Worm (Caenorhabditis elegans) whole organism, L4 larva: ENCODE data around the gene F15H10.5.

Experiments
- F10B5.3 ChIP-seq: sonication (generic microtip); optimal IDR thresholded peaks from 2 replicates; lab custom pipeline; 2016; ENCODE audit warnings: mild to moderate bottlenecking, missing genetic modification characterization, missing compliant biosample characterization
- F26F4.8 ChIP-seq: fragments of 200-800 bp; sonication (Bioruptor generic); conservative IDR thresholded peaks from 2 replicates; pipeline ENCODE4 v1.3.6; 2022; ENCODE audit warnings: missing genetic modification characterization, missing compliant biosample characterization
- F37D6.2 ChIP-seq: sonication (generic microtip); optimal IDR thresholded peaks from 2 replicates; lab custom pipeline; 2016; ENCODE audit warnings: mild to moderate bottlenecking, missing genetic modification characterization, missing compliant biosample characterization
- ZK337.2 ChIP-seq: fragments of 200-800 bp; sonication (Bioruptor generic); IDR thresholded peaks from 2 replicates; pipeline ENCODE4 v1.3.6; 2022; ENCODE audit warnings: missing genetic modification reagents, missing genetic modification characterization, missing compliant biosample characterization
- ZK546.5 ChIP-seq, 2 experiments: sonication (generic microtip); optimal IDR thresholded peaks; 2 replicates each; lab custom pipeline; 2017; ENCODE audit warnings: missing biosample characterization in 2 of 2, missing genetic modification characterization in 2 of 2
- arid-1 ChIP-seq: fragments of 200-800 bp; sonication (Bioruptor generic); conservative IDR thresholded peaks from 2 replicates; pipeline ENCODE4 v1.3.6; 2022; ENCODE audit warnings: missing genetic modification reagents, missing genetic modification characterization, missing compliant biosample characterization
- attf-4 ChIP-seq: sonication (generic microtip); optimal IDR thresholded peaks from 3 replicates; lab custom pipeline; 2017; ENCODE audit warnings: missing biosample characterization, missing genetic modification characterization
- ceh-20 ChIP-seq: fragments of 200-800 bp; sonication (Bioruptor generic); IDR thresholded peaks from 2 replicates; pipeline ENCODE4 v1.3.6; 2022; ENCODE audit warnings: missing genetic modification reagents, missing genetic modification characterization, missing compliant biosample characterization
- ceh-62 ChIP-seq: sonication (generic microtip); optimal IDR thresholded peaks from 2 replicates; lab custom pipeline; 2017; ENCODE audit warnings: missing biosample characterization, missing genetic modification characterization
- ceh-82 ChIP-seq: sonication (generic microtip); optimal IDR thresholded peaks from 2 replicates; lab custom pipeline; 2017; ENCODE audit warnings: missing biosample characterization, missing genetic modification characterization
- cey-2 ChIP-seq: sonication (generic microtip); optimal IDR thresholded peaks from 3 replicates; lab custom pipeline; 2017; ENCODE audit warnings: missing genetic modification characterization, mild to moderate bottlenecking, missing compliant biosample characterization, antibody characterized with exemption, borderline replicate concordance; ENCODE audit not compliant: insufficient read depth
- daf-12 ChIP-seq: fragments of 150-350 bp; optimal IDR thresholded peaks from 2 replicates; lab custom pipeline; 2014; ENCODE audit warnings: missing biosample characterization, missing genetic modification reagents, missing genetic modification characterization
- daf-16 ChIP-seq, 3 experiments: sonication (generic microtip); optimal IDR thresholded peaks; 2 replicates each; lab custom pipeline; 2016 to 2017; ENCODE audit warnings: missing genetic modification characterization in 3 of 3, missing genetic modification reagents in 3 of 3, mild to moderate bottlenecking in 2 of 3, missing compliant biosample characterization in 2 of 3, missing biosample characterization in 1 of 3, moderate library complexity in 1 of 3
- daf-19 ChIP-seq: fragments of 200-800 bp; sonication (Bioruptor generic); conservative IDR thresholded peaks from 2 replicates; pipeline ENCODE4 v1.3.6; 2022; ENCODE audit warnings: missing genetic modification characterization, missing compliant biosample characterization
- daf-8 ChIP-seq: fragments of 200-800 bp; sonication (Bioruptor generic); IDR thresholded peaks from 2 replicates; pipeline ENCODE4 v1.3.6; 2022; ENCODE audit warnings: missing genetic modification characterization, missing compliant biosample characterization
- dmd-6 ChIP-seq: fragments of 200-800 bp; sonication (Bioruptor generic); IDR thresholded peaks from 2 replicates; pipeline ENCODE4 v1.3.6; 2022; ENCODE audit warnings: missing genetic modification reagents, missing genetic modification characterization, missing compliant biosample characterization
- dmd-8 ChIP-seq: fragments of 200-800 bp; sonication (Bioruptor generic); IDR thresholded peaks from 2 replicates; pipeline ENCODE4 v1.3.6; 2022; ENCODE audit warnings: missing genetic modification characterization, missing compliant biosample characterization
- fos-1 ChIP-seq: fragments of 150-350 bp; optimal IDR thresholded peaks from 2 replicates; lab custom pipeline; 2014; ENCODE audit warnings: missing biosample characterization, missing genetic modification characterization
- hif-1 ChIP-seq, 2 experiments: sonication (generic microtip); optimal IDR thresholded peaks; 2 replicates each; lab custom pipeline; 2016 to 2017; ENCODE audit warnings: missing compliant biosample characterization in 2 of 2, missing genetic modification characterization in 2 of 2, missing genetic modification reagents in 2 of 2, missing genotype in 2 of 2, mild to moderate bottlenecking in 1 of 2
- hlh-11 ChIP-seq: fragments of 200-800 bp; sonication (Bioruptor generic); optimal IDR thresholded peaks from 2 replicates; lab custom pipeline; 2018; ENCODE audit warnings: mild to moderate bottlenecking, missing genetic modification characterization, missing compliant biosample characterization
- hmg-1.1 ChIP-seq: fragments of 200-800 bp; sonication (Bioruptor generic); IDR thresholded peaks from 2 replicates; pipeline ENCODE4 v1.3.6; 2022; ENCODE audit warnings: missing genetic modification reagents, missing genetic modification characterization, missing compliant biosample characterization
- lim-7 ChIP-seq: fragments of 200-800 bp; sonication (Bioruptor generic); IDR thresholded peaks from 2 replicates; pipeline ENCODE4 v1.3.6; 2022; ENCODE audit warnings: missing genetic modification characterization, missing compliant biosample characterization
- lin-13 ChIP-seq: fragments of 150-350 bp; optimal IDR thresholded peaks from 2 replicates; lab custom pipeline; 2014; ENCODE audit warnings: missing biosample characterization, missing genetic modification reagents, missing genetic modification characterization
- lin-15B ChIP-seq: fragments of 150-350 bp; sonication (generic microtip); optimal IDR thresholded peaks from 3 replicates; lab custom pipeline; 2014; ENCODE audit warnings: missing biosample characterization, missing genetic modification characterization
- lin-29 ChIP-seq: fragments of 200-800 bp; sonication (Bioruptor generic); IDR thresholded peaks from 2 replicates; pipeline ENCODE4 v1.3.6; 2022; ENCODE audit warnings: missing genetic modification reagents, missing genetic modification characterization, missing compliant biosample characterization
- lin-39 ChIP-seq: fragments of 150-350 bp; optimal IDR thresholded peaks from 2 replicates; lab custom pipeline; 2014; ENCODE audit warnings: missing biosample characterization, missing genetic modification reagents, missing genetic modification characterization
- madf-9 ChIP-seq: fragments of 200-800 bp; sonication (Bioruptor generic); conservative IDR thresholded peaks from 2 replicates; pipeline ENCODE4 v1.3.6; 2022; ENCODE audit warnings: missing genetic modification reagents, missing genetic modification characterization, missing compliant biosample characterization
- mdl-1 ChIP-seq, 2 experiments: fragments of 150-350 bp in 1 of 2; sonication (generic microtip) in 1 of 2; optimal IDR thresholded peaks; 2 replicates each; lab custom pipeline; 2014 to 2017; ENCODE audit warnings: missing biosample characterization in 2 of 2, missing genetic modification characterization in 2 of 2
- mdt-29 ChIP-seq: fragments of 200-800 bp; sonication (Bioruptor generic); IDR thresholded peaks from 2 replicates; pipeline ENCODE4 v1.3.6; 2022; ENCODE audit warnings: missing genetic modification reagents, missing genetic modification characterization, missing compliant biosample characterization
- mep-1 ChIP-seq: fragments of 150-350 bp; sonication (generic microtip); optimal IDR thresholded peaks from 3 replicates; lab custom pipeline; 2014; ENCODE audit warnings: missing biosample characterization, missing genetic modification characterization
- mxl-3 ChIP-seq: fragments of 200-800 bp; sonication (Bioruptor generic); optimal IDR thresholded peaks from 2 replicates; lab custom pipeline; 2018; ENCODE audit warnings: mild to moderate bottlenecking, missing genetic modification characterization, missing compliant biosample characterization
- nhr-237 ChIP-seq: sonication (generic microtip); optimal IDR thresholded peaks from 2 replicates; lab custom pipeline; 2017; ENCODE audit warnings: missing biosample characterization, missing genetic modification characterization
- nhr-25 ChIP-seq: sonication (generic microtip); optimal IDR thresholded peaks from 2 replicates; lab custom pipeline; 2017; ENCODE audit warnings: missing genetic modification characterization, mild to moderate bottlenecking, missing compliant biosample characterization, antibody characterized with exemption, moderate library complexity, borderline replicate concordance; ENCODE audit not compliant: insufficient read depth
- nhr-28 ChIP-seq: fragments of 150-350 bp; optimal IDR thresholded peaks from 2 replicates; lab custom pipeline; 2014; ENCODE audit warnings: missing biosample characterization, missing genetic modification characterization
- nhr-41 ChIP-seq: fragments of 200-800 bp; sonication (Bioruptor generic); IDR thresholded peaks from 2 replicates; pipeline ENCODE4 v1.3.6; 2022; ENCODE audit warnings: missing genetic modification reagents, missing genetic modification characterization, missing compliant biosample characterization
- nhr-42 ChIP-seq: fragments of 200-800 bp; sonication (Bioruptor generic); IDR thresholded peaks from 2 replicates; pipeline ENCODE4 v1.3.6; 2022; ENCODE audit warnings: missing genetic modification characterization, missing compliant biosample characterization
- pha-4 ChIP-seq, 2 experiments: fragments of 150-350 bp in 1 of 2; fragments of 200-800 bp in 1 of 2; sonication (Bioruptor generic) in 1 of 2; IDR thresholded peaks in 1 of 2; optimal IDR thresholded peaks in 1 of 2; 2 replicates each; pipeline versions ENCODE4 v1.3.6 to Lab custom; 2014 to 2022; ENCODE audit warnings: missing genetic modification characterization in 2 of 2, missing genetic modification reagents in 2 of 2, missing biosample characterization in 1 of 2, missing compliant biosample characterization in 1 of 2
- rbr-2 ChIP-seq: sonication (generic microtip); optimal IDR thresholded peaks from 2 replicates; lab custom pipeline; 2016; ENCODE audit warnings: missing genotype, missing genetic modification characterization, missing compliant biosample characterization
- sdz-12 ChIP-seq: fragments of 200-800 bp; sonication (Bioruptor generic); optimal IDR thresholded peaks from 2 replicates; lab custom pipeline; 2018; ENCODE audit warnings: mild to moderate bottlenecking, missing genetic modification characterization, missing compliant biosample characterization
- set-16 ChIP-seq: fragments of 200-800 bp; sonication (Bioruptor generic); IDR thresholded peaks from 2 replicates; pipeline ENCODE4 v1.3.6; 2022; ENCODE audit warnings: missing genetic modification reagents, missing genetic modification characterization, missing compliant biosample characterization
- skn-1 ChIP-seq: fragments of 150-350 bp; optimal IDR thresholded peaks from 2 replicates; lab custom pipeline; 2014; ENCODE audit warnings: missing biosample characterization, missing genetic modification characterization
- spr-1 ChIP-seq: sonication (generic microtip); optimal IDR thresholded peaks from 2 replicates; lab custom pipeline; 2016; ENCODE audit warnings: mild to moderate bottlenecking, missing genetic modification characterization, missing compliant biosample characterization
- tra-1 ChIP-seq: fragments of 200-800 bp; sonication (Bioruptor generic); IDR thresholded peaks from 2 replicates; pipeline ENCODE4 v1.3.6; 2022; ENCODE audit warnings: missing genetic modification reagents, missing genetic modification characterization, missing compliant biosample characterization
- unc-130 ChIP-seq: sonication (generic microtip); optimal IDR thresholded peaks from 2 replicates; lab custom pipeline; 2016; ENCODE audit warnings: missing genetic modification reagents, missing genetic modification characterization, missing compliant biosample characterization
- unc-39 ChIP-seq: sonication (generic microtip); optimal IDR thresholded peaks from 2 replicates; lab custom pipeline; 2017; ENCODE audit warnings: missing biosample characterization, missing genetic modification characterization
- zag-1 ChIP-seq: fragments of 150-350 bp; optimal IDR thresholded peaks from 2 replicates; lab custom pipeline; 2014; ENCODE audit warnings: missing biosample characterization, missing genetic modification characterization
- zfp-2 ChIP-seq: sonication (generic microtip); optimal IDR thresholded peaks from 2 replicates; lab custom pipeline; 2016; ENCODE audit warnings: mild to moderate bottlenecking, missing genetic modification characterization, missing compliant biosample characterization

Gene F15H10.5

DNA sequence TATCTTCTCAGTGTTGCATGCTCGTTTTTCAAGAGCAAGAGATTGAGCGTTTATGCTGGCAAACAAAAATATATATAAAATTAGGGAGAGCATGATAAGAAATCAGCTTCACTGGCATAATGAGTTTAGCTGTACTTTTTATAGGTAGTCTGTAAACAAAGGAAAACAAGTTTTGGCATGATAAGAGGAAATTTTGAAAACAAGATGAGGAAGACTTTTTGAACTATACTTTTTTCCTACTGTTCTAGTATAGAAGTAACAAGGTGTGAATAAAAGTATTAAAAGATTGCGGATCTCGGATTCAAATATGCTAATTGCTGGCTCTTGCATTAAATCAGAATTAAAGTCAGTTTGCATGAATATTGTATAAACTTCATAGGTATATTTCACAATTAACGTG, at the start of gene F15H10.5:
Gene F15H10.5, minus strand, starts transcription at position 101 of the 400 bp plus-strand sequence.
- TF ChIP-seq mxl-3 (GFP tag; lab: Kevin White, UChicago) = no peak
- no peak for TF ChIP-seq nhr-41 (GFP tag; lab: Robert Waterston, UW)
- TF ChIP-seq nhr-237 (tag; lab: Kevin White, UChicago) = no peak
- TF ChIP-seq F37D6.2 (tag; lab: Kevin White, UChicago) = no peak
- TF ChIP-seq rbr-2 (tag; lab: Kevin White, UChicago) = no peak
- TF ChIP-seq daf-16 (GFP tag; optimal IDR thresholded peaks at IDR 0.05; lab: Kevin White, UChicago) = no peak
- TF ChIP-seq daf-16 (tag; optimal IDR thresholded peaks at IDR 0.05; lab: Kevin White, UChicago) = no peak
- TF ChIP-seq arid-1 (GFP tag; lab: Robert Waterston, UW) = no peak
- TF ChIP-seq set-16 (GFP tag; lab: Robert Waterston, UW) = no peak
- TF ChIP-seq daf-8 = no peak
- no peak for TF ChIP-seq lin-13 (GFP tag; lab: Kevin White, UChicago)
- no peak for TF ChIP-seq tra-1 (GFP tag; lab: Robert Waterston, UW)
- TF ChIP-seq dmd-8 (GFP tag; lab: Robert Waterston, UW) = no peak
- no peak for TF ChIP-seq nhr-25 (tag; lab: Kevin White, UChicago)
- no peak for TF ChIP-seq spr-1 (tag; lab: Kevin White, UChicago)

- TF ChIP-seq attf-4 (tag; lab: Kevin White, UChicago) (no peak), F26F4.8 (GFP tag; lab: Robert Waterston, UW) (no peak), skn-1 (no peak), unc-130 (GFP tag; lab: Kevin White, UChicago) (no peak), daf-19 (GFP tag; lab: Robert Waterston, UW) (no peak), nhr-237 (tag; lab: Kevin White, UChicago) (no peak), zag-1 (tag; lab: Kevin White, UChicago) (no peak), sdz-12 (GFP tag; lab: Kevin White, UChicago) (no peak), ceh-62 (tag; lab: Kevin White, UChicago) (no peak), F10B5.3 (tag; lab: Kevin White, UChicago) (no peak), spr-1 (tag; lab: Kevin White, UChicago) (no peak), nhr-42 (GFP tag; lab: Robert Waterston, UW) (no peak), pha-4 (GFP tag; IDR thresholded peaks at IDR 0.05; lab: Robert Waterston, UW) (no peak; the same call in 1 of the 2 replicates), pha-4 (tag; optimal IDR thresholded peaks at IDR 0.05; lab: Kevin White, UChicago) (no peak), fos-1 (tag; lab: Kevin White, UChicago) (no peak), rbr-2 (tag; lab: Kevin White, UChicago) (no peak), cey-2 (tag; lab: Kevin White, UChicago) (no peak), nhr-28 (tag; lab: Kevin White, UChicago) (peak; percentile 64), hmg-1.1 (GFP tag; lab: Robert Waterston, UW) (no peak), zfp-2 (tag; lab: Kevin White, UChicago) (no peak), daf-12 (tag; lab: Kevin White, UChicago) (no peak), mdt-29 (GFP tag; lab: Robert Waterston, UW) (peak; percentile 33; the same call in 1 of the 2 replicates), lin-29 (GFP tag; lab: Robert Waterston, UW) (no peak), hlh-11 (peak; percentile 83), daf-16 (GFP tag; optimal IDR thresholded peaks at IDR 0.05; lab: Kevin White, UChicago) (no peak), daf-16 (tag; optimal IDR thresholded peaks at IDR 0.05; lab: Kevin White, UChicago) (peak; percentile 65), ZK546.5 (tag; optimal IDR thresholded peaks at IDR 0.05; lab: Kevin White, UChicago) (no peak), lin-15B (tag; lab: Kevin White, UChicago) (no peak), ZK337.2 (no peak), ceh-82 (tag; lab: Kevin White, UChicago) (no peak), madf-9 (no peak), hif-1 (tag; optimal IDR thresholded peaks at IDR 0.05; lab: Kevin White, UChicago) (peak; percentile 78 to 98), mdl-1 (tag; optimal IDR thresholded peaks at IDR 0.05; lab: Kevin White, UChicago) (peak in 1 of 2 experiments; percentile 62), lim-7 (no peak), mep-1 (no peak), lin-13 (GFP tag; lab: Kevin White, UChicago) (peak; percentile 3), dmd-6 (peak; percentile 91), unc-39 (tag; lab: Kevin White, UChicago) (no peak), nhr-25 (tag; lab: Kevin White, UChicago) (no peak), set-16 (GFP tag; lab: Robert Waterston, UW) (no peak), lin-39 (no peak), daf-8 (no peak), ceh-20 (GFP tag; lab: Robert Waterston, UW) (0 out of 2 replicates have a peak, but pooled peaks have one; percentile 48)
These were observed 49.3 kb upstream of the F15H10.5 start, which contains the start of gene egl-9 for ce11 chrV:10468190-10468589. egl-9 (plus strand) TSS chrV:10468517.
